Worm (Caenorhabditis elegans): ENCODE data around the gene Y94H6A.3.

ce11 chrIV:2665388-2665978, 10.8 kb upstream of the Y94H6A.3 start:
- TF ChIP-seq ets-5 (GFP tag; IDR thresholded peaks at IDR 0.05) (no peak), fkh-4 (tag; optimal IDR thresholded peaks at IDR 0.05; ENCODE audit: borderline replicate concordance) (no peak), snpc-4 (tag; optimal IDR thresholded peaks at IDR 0.05) (no peak), fos-1 (tag; optimal IDR thresholded peaks at IDR 0.05) (no peak), nhr-28 (tag; optimal IDR thresholded peaks at IDR 0.05) (no peak)
